Worm (Caenorhabditis elegans): Measurements from ENCODE around the gene twk-48.

DNA sequence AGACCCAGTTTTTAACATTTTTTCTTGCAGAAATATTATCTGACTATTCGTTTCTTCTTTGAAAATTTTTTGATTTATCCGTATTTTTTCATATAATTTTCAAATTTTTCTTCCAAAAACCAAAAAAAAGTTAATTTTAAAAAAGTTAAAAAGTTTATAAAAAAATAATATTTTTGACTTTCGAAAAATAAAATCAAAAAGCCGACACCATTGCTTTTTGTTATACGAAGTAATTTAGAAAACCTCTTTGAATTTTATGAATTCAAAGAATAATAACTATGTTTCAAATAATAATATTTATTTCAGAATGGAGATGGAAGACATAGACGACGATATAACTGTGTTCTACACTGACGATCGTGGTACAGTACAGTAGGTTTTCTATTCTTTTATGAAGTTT is 25.6 kb upstream of the twk-48 start, which contains the start of gene K11H3.8:
- TF ChIP-seq lir-1 (GFP tag; conservative IDR thresholded peaks at IDR 0.05), result no peak
- TF ChIP-seq nfya-1 (tag; optimal IDR thresholded peaks at IDR 0.05; ENCODE audit: borderline replicate concordance, insufficient read depth), result no peak
- no peak for TF ChIP-seq unc-62 (GFP tag; optimal IDR thresholded peaks at IDR 0.05)
- no peak for TF ChIP-seq Y56A3A.18 (GFP tag; IDR thresholded peaks at IDR 0.05)
- TF ChIP-seq F23B12.7 (tag; optimal IDR thresholded peaks at IDR 0.05; ENCODE audit: insufficient read depth), result no peak
- TF ChIP-seq madf-3 (GFP tag; IDR thresholded peaks at IDR 0.05), result no peak
- no peak for TF ChIP-seq lin-35 (GFP tag; optimal IDR thresholded peaks at IDR 0.05)
- no peak for TF ChIP-seq bed-1 (GFP tag; IDR thresholded peaks at IDR 0.05)
- TF ChIP-seq unc-130 (GFP tag; optimal IDR thresholded peaks at IDR 0.05), result no peak
- TF ChIP-seq somi-1 (GFP tag; optimal IDR thresholded peaks at IDR 0.05), result no peak
